Worm (Caenorhabditis elegans): ENCODE measurements around the gene nep-1.

Gene nep-1

DNA sequence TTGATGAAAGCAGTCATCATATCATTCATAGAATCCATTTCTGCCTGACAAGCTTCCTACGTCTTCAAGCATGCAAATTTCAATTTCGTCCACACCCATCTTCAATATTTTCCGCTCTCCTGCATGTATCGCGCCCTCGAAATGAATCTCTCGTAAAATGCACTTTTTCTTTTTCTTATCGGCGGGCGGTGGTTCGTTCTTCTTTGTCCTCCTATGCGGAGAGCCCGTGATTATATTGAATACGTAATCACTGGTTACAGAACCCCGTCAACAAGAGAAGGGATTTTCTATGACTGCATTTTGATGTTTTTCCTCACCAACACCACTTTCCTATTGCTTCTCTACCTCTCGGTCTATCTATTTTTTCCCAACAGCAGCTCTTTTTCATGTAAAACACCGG, 20.4 kb downstream of the nep-1 start:
- TF ChIP-seq nhr-129 (tag; optimal IDR thresholded peaks at IDR 0.05), result peak; percentile 25
- peak; percentile 7 for TF ChIP-seq nhr-21 (tag; optimal IDR thresholded peaks at IDR 0.05)
- TF ChIP-seq nhr-12 (tag; optimal IDR thresholded peaks at IDR 0.05), result no peak
- no peak for TF ChIP-seq ceh-82 (tag; optimal IDR thresholded peaks at IDR 0.05)
- TF ChIP-seq Y55F3AM.14 (GFP tag; optimal IDR thresholded peaks at IDR 0.05), result peak; percentile 16
- no peak for TF ChIP-seq fos-1 (tag; optimal IDR thresholded peaks at IDR 0.05)
- TF ChIP-seq ztf-4 (tag; optimal IDR thresholded peaks at IDR 0.05), result no peak
- TF ChIP-seq nhr-6 (tag; optimal IDR thresholded peaks at IDR 0.05), result peak; percentile 27
- no peak for TF ChIP-seq alr-1 (tag; optimal IDR thresholded peaks at IDR 0.05)
- TF ChIP-seq egl-27 (tag; optimal IDR thresholded peaks at IDR 0.05), result no peak

- TF ChIP-seq nhr-11 (tag; optimal IDR thresholded peaks at IDR 0.05), result peak; percentile 1
- TF ChIP-seq ceh-82 (tag; optimal IDR thresholded peaks at IDR 0.05), result no peak
- peak; percentile 94 for TF ChIP-seq nhr-6 (tag; optimal IDR thresholded peaks at IDR 0.05)
- TF ChIP-seq nhr-129 (tag; optimal IDR thresholded peaks at IDR 0.05), result peak; percentile 97
- TF ChIP-seq nhr-10 (tag; optimal IDR thresholded peaks at IDR 0.05), result peak; percentile 45
- no peak for TF ChIP-seq ZK546.5 (tag; optimal IDR thresholded peaks at IDR 0.05)
- no peak for TF ChIP-seq peb-1 (tag; optimal IDR thresholded peaks at IDR 0.05)
- TF ChIP-seq zag-1 (tag; optimal IDR thresholded peaks at IDR 0.05), result no peak
- peak; percentile 76 for TF ChIP-seq ceh-16 (tag; optimal IDR thresholded peaks at IDR 0.05)
- TF ChIP-seq ztf-11 (tag; optimal IDR thresholded peaks at IDR 0.05), result no peak
- TF ChIP-seq lin-39 (tag; optimal IDR thresholded peaks at IDR 0.05), result peak; percentile 51
- peak; percentile 46 to 69 for TF ChIP-seq lsy-2 (tag; optimal IDR thresholded peaks at IDR 0.05)
- TF ChIP-seq nhr-25 (tag; optimal IDR thresholded peaks at IDR 0.05), result peak; percentile 96
- TF ChIP-seq snpc-4 (tag; optimal IDR thresholded peaks at IDR 0.05), result peak; percentile 14
- TF ChIP-seq blmp-1 (tag; optimal IDR thresholded peaks at IDR 0.05; ENCODE audit: insufficient read depth), result peak; percentile 95
- no peak for TF ChIP-seq elt-1 (tag; optimal IDR thresholded peaks at IDR 0.05)
- TF ChIP-seq nhr-21 (tag; optimal IDR thresholded peaks at IDR 0.05), result peak; percentile 90
- peak; percentile 98 for TF ChIP-seq crh-2 (tag; optimal IDR thresholded peaks at IDR 0.05)
- TF ChIP-seq gmeb-1 (tag; optimal IDR thresholded peaks at IDR 0.05), result peak; percentile 61
- TF ChIP-seq nhr-77 (tag; optimal IDR thresholded peaks at IDR 0.05), result peak; percentile 49
- peak; percentile 71 for TF ChIP-seq sem-4 (tag; optimal IDR thresholded peaks at IDR 0.05)
- TF ChIP-seq Y55F3AM.14 (GFP tag; optimal IDR thresholded peaks at IDR 0.05), result no peak
- no peak for TF ChIP-seq nhr-12 (tag; optimal IDR thresholded peaks at IDR 0.05)
- peak; percentile 73 to 81 for TF ChIP-seq mdl-1 (tag; optimal IDR thresholded peaks at IDR 0.05)
- peak; percentile 88 for TF ChIP-seq unc-55 (GFP tag; optimal IDR thresholded peaks at IDR 0.05)
- no peak for TF ChIP-seq dmd-4 (tag; optimal IDR thresholded peaks at IDR 0.05)
- no peak for TF ChIP-seq aly-2 (tag; optimal IDR thresholded peaks at IDR 0.05)
- TF ChIP-seq ztf-1 (GFP tag; conservative IDR thresholded peaks at IDR 0.05), result no peak
- no peak for TF ChIP-seq lin-11 (tag; optimal IDR thresholded peaks at IDR 0.05)
- peak; percentile 97 for TF ChIP-seq fos-1 (tag; optimal IDR thresholded peaks at IDR 0.05)
- TF ChIP-seq C34F6.9 (tag; optimal IDR thresholded peaks at IDR 0.05), result peak; percentile 76
- peak; percentile 83 for TF ChIP-seq ama-1 (optimal IDR thresholded peaks at IDR 0.05)
- TF ChIP-seq unc-39 (tag; optimal IDR thresholded peaks at IDR 0.05), result no peak
- TF ChIP-seq sma-3 (GFP tag; optimal IDR thresholded peaks at IDR 0.05), result peak; percentile 95
- TF ChIP-seq nhr-237 (tag; optimal IDR thresholded peaks at IDR 0.05), result peak; percentile 6
- TF ChIP-seq lin-13 (GFP tag; optimal IDR thresholded peaks at IDR 0.05), result peak; percentile 84
- peak; percentile 98 for TF ChIP-seq sma-9 (GFP tag; optimal IDR thresholded peaks at IDR 0.05)
- TF ChIP-seq sma-9 (tag; optimal IDR thresholded peaks at IDR 0.05), result peak; percentile 75
- no peak for TF ChIP-seq R02D3.7 (tag; optimal IDR thresholded peaks at IDR 0.05)
- TF ChIP-seq elt-3 (tag; optimal IDR thresholded peaks at IDR 0.05), result no peak
- TF ChIP-seq ztf-4 (tag; optimal IDR thresholded peaks at IDR 0.05), result peak; percentile 93
- TF ChIP-seq mbf-1 (tag; optimal IDR thresholded peaks at IDR 0.05), result no peak
- TF ChIP-seq egl-27 (tag; optimal IDR thresholded peaks at IDR 0.05), result peak; percentile 95
- TF ChIP-seq nhr-23 (tag; optimal IDR thresholded peaks at IDR 0.05), result no peak
- TF ChIP-seq skn-1 (tag; optimal IDR thresholded peaks at IDR 0.05), result no peak
- no peak for TF ChIP-seq alr-1 (tag; optimal IDR thresholded peaks at IDR 0.05)
- TF ChIP-seq mab-5 (tag; optimal IDR thresholded peaks at IDR 0.05), result peak; percentile 20
- TF ChIP-seq unc-62 (GFP tag; optimal IDR thresholded peaks at IDR 0.05), result no peak
- TF ChIP-seq F13H6.1 (tag; optimal IDR thresholded peaks at IDR 0.05), result peak; percentile 96
Observed at ce11 chrII:11635745-11636161, 21.2 kb downstream of the nep-1 start.
